Worm (Caenorhabditis elegans): ENCODE measurements around the gene W01D2.3.

Gene W01D2.3

DNA sequence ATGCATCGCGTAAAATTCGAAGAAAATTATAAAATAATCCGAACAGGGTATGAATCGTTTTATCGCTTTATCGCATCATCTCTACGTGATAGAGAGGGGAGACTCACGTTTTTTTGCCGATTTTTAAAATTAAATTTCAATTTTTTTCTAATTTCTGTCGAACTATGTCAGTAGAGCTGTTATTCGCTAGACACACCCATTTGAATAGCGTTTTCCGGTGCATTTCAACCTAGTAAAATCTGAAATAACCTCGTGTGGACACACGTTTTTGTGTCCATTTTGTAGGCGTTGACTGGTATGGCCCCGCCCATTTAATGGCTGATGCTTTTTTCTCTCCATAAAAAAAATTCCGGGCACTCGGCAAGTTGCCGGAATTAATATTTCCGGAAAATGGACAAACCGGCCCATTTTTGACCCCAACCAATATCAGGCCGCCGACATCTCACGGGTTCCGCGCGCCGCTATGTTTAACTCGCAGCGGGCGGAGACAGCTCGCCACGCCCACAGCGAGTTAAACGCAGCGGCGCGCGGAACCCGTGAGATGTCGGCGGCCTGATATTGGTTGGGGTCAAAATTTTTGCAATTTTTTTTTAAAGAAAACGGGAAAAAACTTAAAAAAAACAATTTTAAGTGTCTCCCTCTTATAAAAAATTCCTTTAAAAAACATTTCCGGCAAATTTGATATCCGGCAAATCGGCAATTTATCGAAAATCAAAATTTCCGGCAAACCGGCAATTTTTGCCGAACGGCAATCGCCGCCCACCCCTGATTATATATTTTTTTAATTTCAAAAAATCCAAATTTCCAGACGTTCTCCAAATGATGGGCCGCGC, 30.9 kb downstream of the W01D2.3 start, which contains the start of gene Y54E2A.7:
Y54E2A.7 (minus strand) TSS at position 51 of the 833 bp plus-strand sequence.
- no peak for TF ChIP-seq dsc-1 (tag; optimal IDR thresholded peaks at IDR 0.05)
- TF ChIP-seq ceh-63 (GFP tag; optimal IDR thresholded peaks at IDR 0.05) = no peak
- TF ChIP-seq nhr-20 (tag; optimal IDR thresholded peaks at IDR 0.05) = no peak
- no peak for TF ChIP-seq dpl-1 (GFP tag; optimal IDR thresholded peaks at IDR 0.05)
- no peak for TF ChIP-seq mef-2 (tag; optimal IDR thresholded peaks at IDR 0.05)
- TF ChIP-seq efl-1 (optimal IDR thresholded peaks at IDR 0.05) = no peak
- TF ChIP-seq efl-1 (GFP tag; optimal IDR thresholded peaks at IDR 0.05 in 1 of 2) = no peak
- no peak for TF ChIP-seq irx-1 (tag; optimal IDR thresholded peaks at IDR 0.05)
- no peak for TF ChIP-seq lsy-2 (tag; optimal IDR thresholded peaks at IDR 0.05)
- TF ChIP-seq unc-62 (GFP tag; optimal IDR thresholded peaks at IDR 0.05) = no peak
- no peak for TF ChIP-seq fkh-8 (tag; optimal IDR thresholded peaks at IDR 0.05)
- TF ChIP-seq aha-1 (tag; optimal IDR thresholded peaks at IDR 0.05) = no peak
- no peak for TF ChIP-seq nhr-47 (tag; optimal IDR thresholded peaks at IDR 0.05)
- TF ChIP-seq hlh-4 (tag; optimal IDR thresholded peaks at IDR 0.05) = no peak
- no peak for TF ChIP-seq jun-1 (tag; optimal IDR thresholded peaks at IDR 0.05)

DNA sequence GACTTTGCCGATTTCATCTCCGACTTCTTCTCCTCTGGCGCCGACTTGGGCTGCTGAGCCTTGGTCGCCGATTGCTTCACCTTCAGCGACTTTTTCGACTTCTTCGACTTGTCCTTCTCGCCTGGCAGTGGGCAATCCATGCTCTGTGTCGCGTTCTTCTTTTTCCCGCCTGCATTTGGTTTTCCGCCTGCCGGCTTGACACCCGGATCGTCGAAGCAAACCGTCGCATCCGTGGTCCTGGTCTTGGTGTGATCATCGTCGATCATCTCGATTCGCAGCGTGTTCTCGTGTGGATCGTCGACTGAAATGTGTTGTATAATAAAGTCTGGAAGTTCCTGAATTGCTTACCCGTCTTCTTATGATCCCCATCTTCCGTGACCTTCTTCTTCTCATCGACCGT, 32.0 kb downstream of the W01D2.3 start:
- TF ChIP-seq zag-1 (tag; optimal IDR thresholded peaks at IDR 0.05) (no peak), snpc-4 (tag; optimal IDR thresholded peaks at IDR 0.05) (no peak), dpl-1 (GFP tag; optimal IDR thresholded peaks at IDR 0.05) (no peak), jun-1 (tag; optimal IDR thresholded peaks at IDR 0.05) (no peak), unc-62 (GFP tag; optimal IDR thresholded peaks at IDR 0.05) (no peak), aha-1 (tag; optimal IDR thresholded peaks at IDR 0.05) (no peak), pqm-1 (tag; optimal IDR thresholded peaks at IDR 0.05) (no peak), hlh-17 (GFP tag; optimal IDR thresholded peaks at IDR 0.05; ENCODE audit: borderline replicate concordance) (no peak), nhr-19 (GFP tag; conservative IDR thresholded peaks at IDR 0.05) (no peak), sup-37 (GFP tag; optimal IDR thresholded peaks at IDR 0.05) (no peak), vab-15 (tag; optimal IDR thresholded peaks at IDR 0.05) (no peak), alr-1 (tag; optimal IDR thresholded peaks at IDR 0.05; ENCODE audit: borderline replicate concordance) (no peak), lin-13 (GFP tag; optimal IDR thresholded peaks at IDR 0.05) (no peak), elt-2 (tag; optimal IDR thresholded peaks at IDR 0.05) (no peak), C34B4.2 (tag; optimal IDR thresholded peaks at IDR 0.05) (no peak), F16B12.6 (tag; optimal IDR thresholded peaks at IDR 0.05) (no peak), Y116A8C.19 (tag; optimal IDR thresholded peaks at IDR 0.05; ENCODE audit: borderline replicate concordance) (no peak), mep-1 (tag; optimal IDR thresholded peaks at IDR 0.05) (no peak), fkh-8 (tag; optimal IDR thresholded peaks at IDR 0.05) (no peak), sptf-1 (tag; optimal IDR thresholded peaks at IDR 0.05) (no peak)

- TF ChIP-seq nhr-85 (tag) (no peak), egl-27 (tag; optimal IDR thresholded peaks at IDR 0.05) (no peak), swsn-7 (tag; optimal IDR thresholded peaks at IDR 0.05) (no peak), elt-3 (tag; optimal IDR thresholded peaks at IDR 0.05) (no peak)
These were observed 33.0 kb downstream of the W01D2.3 start for ce11 chrII:14771096-14771495.

DNA sequence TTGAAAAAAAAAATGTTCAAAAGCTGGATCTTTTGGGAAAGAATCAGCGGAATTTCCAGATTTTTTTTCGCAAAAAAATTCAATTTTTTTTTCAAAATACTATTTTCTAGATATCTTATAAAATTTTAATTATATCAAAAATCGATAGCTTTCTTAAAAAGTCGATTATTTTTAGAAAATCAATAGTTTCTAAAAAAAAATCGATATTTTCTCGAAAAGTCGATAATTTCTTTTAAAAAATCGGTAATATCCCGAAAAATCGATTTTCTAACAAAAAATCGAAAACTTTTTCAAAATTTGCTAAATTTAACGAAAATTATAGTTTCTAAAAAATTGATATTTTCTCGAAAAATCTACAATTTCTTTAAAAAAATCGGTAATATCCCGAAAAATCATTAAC, 35.3 kb downstream of the W01D2.3 start:
- TF ChIP-seq fkh-4 (tag; optimal IDR thresholded peaks at IDR 0.05; ENCODE audit: borderline replicate concordance) = no peak
- TF ChIP-seq tbx-2 (tag; optimal IDR thresholded peaks at IDR 0.05) = no peak
- no peak for TF ChIP-seq lsy-2 (tag; optimal IDR thresholded peaks at IDR 0.05)
- no peak for TF ChIP-seq mdl-1 (tag; optimal IDR thresholded peaks at IDR 0.05)
- no peak for TF ChIP-seq nhr-71 (tag; optimal IDR thresholded peaks at IDR 0.05)
- no peak for TF ChIP-seq Y116A8C.19 (tag; optimal IDR thresholded peaks at IDR 0.05; ENCODE audit: borderline replicate concordance)
- no peak for TF ChIP-seq nhr-76 (tag; optimal IDR thresholded peaks at IDR 0.05)
- no peak for TF ChIP-seq pag-3 (tag; optimal IDR thresholded peaks at IDR 0.05; ENCODE audit: borderline replicate concordance, insufficient read depth)
- no peak for TF ChIP-seq sptf-1 (tag; optimal IDR thresholded peaks at IDR 0.05)
- TF ChIP-seq hlh-17 (GFP tag; optimal IDR thresholded peaks at IDR 0.05; ENCODE audit: borderline replicate concordance) = no peak
- TF ChIP-seq elt-2 (tag; optimal IDR thresholded peaks at IDR 0.05) = no peak
- no peak for TF ChIP-seq C16A3.4 (tag; optimal IDR thresholded peaks at IDR 0.05)
- TF ChIP-seq lin-39 (tag; optimal IDR thresholded peaks at IDR 0.05) = no peak
- TF ChIP-seq nhr-20 (tag; optimal IDR thresholded peaks at IDR 0.05) = no peak

All from whole organism, L1 larva.